Fruit fly (Drosophila melanogaster): ENCODE measurements around the gene yellow-h.

- TF ChIP-seq Sin3A (optimal IDR thresholded peaks at IDR 0.05) (no peak), insv (optimal IDR thresholded peaks at IDR 0.05) (no peak), psq (optimal IDR thresholded peaks at IDR 0.05) (no peak), Myc (optimal IDR thresholded peaks at IDR 0.05) (no peak), h (optimal IDR thresholded peaks at IDR 0.05) (no peak)
Measured at dm6 chr4:261484-262070, 33.9 kb downstream of the yellow-h start.
